Worm (Caenorhabditis elegans) whole organism, L4/young adult: ENCODE results near the gene fbxa-133.

ENCODE experiments used
- dao-5 ChIP-seq: sonication (generic microtip); optimal IDR thresholded peaks from 2 replicates; lab custom pipeline; 2016; ENCODE audit warnings: missing genotype, missing genetic modification characterization, moderate library complexity, missing compliant biosample characterization
- him-1 ChIP-seq: sonication (generic microtip); optimal IDR thresholded peaks from 2 replicates; lab custom pipeline; 2016; ENCODE audit warnings: missing genotype, missing genetic modification reagents, missing genetic modification characterization, missing compliant biosample characterization

DNA sequence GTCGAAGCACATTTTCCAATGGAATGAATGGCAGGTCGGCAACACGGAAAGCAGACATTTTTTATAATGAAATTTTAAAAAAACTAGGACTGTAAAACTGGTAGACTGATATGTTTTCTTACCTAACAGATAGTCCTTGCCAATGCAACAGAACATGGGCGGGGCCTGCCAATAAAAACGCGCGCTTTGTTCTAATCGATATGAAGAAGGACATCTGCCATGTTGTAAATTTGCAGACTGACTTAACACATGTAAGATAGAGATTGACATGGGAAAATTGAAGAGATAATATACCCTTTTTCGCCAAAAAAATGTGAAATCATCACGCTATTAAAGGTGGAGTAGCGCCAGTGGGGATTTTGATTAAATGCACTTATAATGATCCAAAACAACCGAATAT is 31.8 kb upstream of the fbxa-133 start, which contains the start of gene C38D9.8:
- TF ChIP-seq dao-5 (no peak), him-1 (no peak)
